Worm (Caenorhabditis elegans) whole organism, L1 larva: ENCODE measurements around the gene hlh-12.

ENCODE experiments used
- C34B4.2 ChIP-seq: sonication (generic microtip); optimal IDR thresholded peaks from 2 replicates; lab custom pipeline; 2017; ENCODE audit warnings: mild to moderate bottlenecking, missing genetic modification characterization, missing compliant biosample characterization
- F16B12.6 ChIP-seq: fragments of 150-350 bp; optimal IDR thresholded peaks from 2 replicates; lab custom pipeline; 2014; ENCODE audit warnings: missing biosample characterization, missing genetic modification characterization
- Y116A8C.19 ChIP-seq: sonication (generic microtip); optimal IDR thresholded peaks from 2 replicates; lab custom pipeline; 2016; ENCODE audit warnings: missing compliant biosample characterization, missing genetic modification characterization, borderline replicate concordance
- ama-1 ChIP-seq: fragments of 150-350 bp; optimal IDR thresholded peaks from 2 replicates; lab custom pipeline; 2014
- ceh-63 ChIP-seq: fragments of 200-800 bp; sonication (Bioruptor generic); optimal IDR thresholded peaks from 2 replicates; lab custom pipeline; 2018; ENCODE audit warnings: mild to moderate bottlenecking, missing genetic modification characterization, missing compliant biosample characterization
- ceh-8 ChIP-seq: fragments of 200-800 bp; sonication (Bioruptor generic); optimal IDR thresholded peaks from 2 replicates; lab custom pipeline; 2018; ENCODE audit warnings: mild to moderate bottlenecking, missing genetic modification characterization, moderate library complexity, missing compliant biosample characterization
- ceh-88 ChIP-seq: fragments of 200-800 bp; sonication (Bioruptor generic); IDR thresholded peaks from 2 replicates; pipeline ENCODE4 v1.3.6; 2022; ENCODE audit warnings: missing genetic modification characterization, missing compliant biosample characterization
- ces-1 ChIP-seq: fragments of 150-350 bp; optimal IDR thresholded peaks from 2 replicates; lab custom pipeline; 2014; ENCODE audit warnings: missing biosample characterization, missing genetic modification reagents, missing genetic modification characterization
- dsc-1 ChIP-seq: sonication (generic microtip); optimal IDR thresholded peaks from 2 replicates; lab custom pipeline; 2016; ENCODE audit warnings: mild to moderate bottlenecking, missing genetic modification characterization, missing compliant biosample characterization
- efl-1 ChIP-seq, 4 experiments: fragments of 150-350 bp; optimal IDR thresholded peaks in 3 of 4; peaks in 1 of 4; 1 replicate in 1 of 4; 2 replicates in 3 of 4; lab custom pipeline; 2014; ENCODE audit warnings: missing biosample characterization in 2 of 4, missing genetic modification characterization in 2 of 4, missing genetic modification reagents in 2 of 4
- efl-3 ChIP-seq: fragments of 200-800 bp; sonication (Bioruptor generic); optimal IDR thresholded peaks from 2 replicates; lab custom pipeline; 2018; ENCODE audit warnings: mild to moderate bottlenecking, missing genetic modification characterization, missing compliant biosample characterization
- egl-13 ChIP-seq: sonication (generic microtip); optimal IDR thresholded peaks from 2 replicates; lab custom pipeline; 2016; ENCODE audit warnings: missing genotype, missing genetic modification reagents, missing genetic modification characterization, missing compliant biosample characterization
- elt-2 ChIP-seq: sonication (generic microtip); optimal IDR thresholded peaks from 2 replicates; lab custom pipeline; 2016; ENCODE audit warnings: missing genetic modification characterization, mild to moderate bottlenecking, inconsistent platforms, missing compliant biosample characterization, missing genetic modification reagents
- elt-3 ChIP-seq, 6 experiments: fragments of 150-350 bp in 1 of 6; sonication (generic microtip); optimal IDR thresholded peaks; 2 replicates each; lab custom pipeline; 2017 to 2018; ENCODE audit warnings: missing biosample characterization in 6 of 6, missing genetic modification characterization in 6 of 6, inconsistent platforms in 1 of 6
- ets-5 ChIP-seq: fragments of 200-800 bp; sonication (Bioruptor generic); IDR thresholded peaks from 2 replicates; pipeline ENCODE4 v1.3.6; 2022; ENCODE audit warnings: missing genetic modification characterization, missing compliant biosample characterization
- fkh-10 ChIP-seq: sonication (generic microtip); optimal IDR thresholded peaks from 2 replicates; lab custom pipeline; 2017; ENCODE audit warnings: missing biosample characterization, missing genetic modification reagents, missing genetic modification characterization
- fkh-8 ChIP-seq: sonication (generic microtip); optimal IDR thresholded peaks from 2 replicates; lab custom pipeline; 2016; ENCODE audit warnings: mild to moderate bottlenecking, missing genetic modification characterization, missing compliant biosample characterization
- fos-1 ChIP-seq: fragments of 150-350 bp; optimal IDR thresholded peaks from 2 replicates; lab custom pipeline; 2014; ENCODE audit warnings: missing biosample characterization, missing genetic modification characterization
- irx-1 ChIP-seq: sonication (generic microtip); optimal IDR thresholded peaks from 2 replicates; lab custom pipeline; 2016; ENCODE audit warnings: missing genetic modification characterization, missing compliant biosample characterization
- lin-14 ChIP-seq: fragments of 200-800 bp; sonication (Bioruptor generic); optimal IDR thresholded peaks from 2 replicates; lab custom pipeline; 2018; ENCODE audit warnings: mild to moderate bottlenecking, missing genetic modification characterization, moderate library complexity, missing compliant biosample characterization
- lin-39 ChIP-seq: fragments of 150-350 bp; optimal IDR thresholded peaks from 2 replicates; lab custom pipeline; 2014; ENCODE audit warnings: missing biosample characterization, missing genetic modification reagents, missing genetic modification characterization
- lir-3 ChIP-seq: sonication (generic microtip); optimal IDR thresholded peaks from 2 replicates; lab custom pipeline; 2016; ENCODE audit warnings: mild to moderate bottlenecking, missing genetic modification characterization, moderate library complexity, missing compliant biosample characterization; ENCODE audit not compliant: poor library complexity
- mab-9 ChIP-seq: fragments of 200-800 bp; sonication (Bioruptor generic); IDR thresholded peaks from 2 replicates; pipeline ENCODE4 v1.3.6; 2022; ENCODE audit warnings: missing genetic modification reagents, missing genetic modification characterization, missing compliant biosample characterization
- mdl-1 ChIP-seq, 2 experiments: fragments of 150-350 bp; optimal IDR thresholded peaks; 2 replicates each; lab custom pipeline; 2014 to 2017; ENCODE audit warnings: missing biosample characterization in 2 of 2, missing genetic modification characterization in 2 of 2, inconsistent platforms in 1 of 2
- mep-1 ChIP-seq: fragments of 150-350 bp; optimal IDR thresholded peaks from 2 replicates; lab custom pipeline; 2014; ENCODE audit warnings: missing biosample characterization, missing genetic modification characterization
- nhr-11 ChIP-seq: fragments of 150-350 bp; optimal IDR thresholded peaks from 2 replicates; lab custom pipeline; 2014; ENCODE audit warnings: missing biosample characterization, missing genetic modification characterization
- nhr-12 ChIP-seq: sonication (generic microtip); optimal IDR thresholded peaks from 2 replicates; lab custom pipeline; 2017; ENCODE audit warnings: missing biosample characterization, missing genetic modification characterization
- nhr-19 ChIP-seq: fragments of 200-800 bp; sonication (Bioruptor generic); conservative IDR thresholded peaks from 2 replicates; pipeline ENCODE4 v1.3.6; 2022; ENCODE audit warnings: missing genetic modification characterization, missing compliant biosample characterization
- nhr-20 ChIP-seq: sonication (generic microtip); optimal IDR thresholded peaks from 2 replicates; lab custom pipeline; 2016; ENCODE audit warnings: mild to moderate bottlenecking, missing genetic modification characterization, missing compliant biosample characterization
- nhr-28 ChIP-seq: fragments of 150-350 bp; optimal IDR thresholded peaks from 2 replicates; lab custom pipeline; 2014; ENCODE audit warnings: missing biosample characterization, missing genetic modification characterization
- nhr-47 ChIP-seq: sonication (generic microtip); optimal IDR thresholded peaks from 2 replicates; lab custom pipeline; 2016; ENCODE audit warnings: mild to moderate bottlenecking, missing genetic modification characterization, moderate library complexity, missing compliant biosample characterization
- nhr-71 ChIP-seq: sonication (generic microtip); optimal IDR thresholded peaks from 2 replicates; lab custom pipeline; 2016; ENCODE audit warnings: mild to moderate bottlenecking, missing genetic modification characterization, moderate library complexity, missing compliant biosample characterization
- nhr-76 ChIP-seq: sonication (generic microtip); optimal IDR thresholded peaks from 2 replicates; lab custom pipeline; 2017; ENCODE audit warnings: missing biosample characterization, missing genetic modification characterization
- nhr-84 ChIP-seq: sonication (generic microtip); optimal IDR thresholded peaks from 2 replicates; lab custom pipeline; 2017; ENCODE audit warnings: missing biosample characterization, missing genetic modification characterization
- nhr-85 ChIP-seq: sonication (generic microtip); peaks from one replicate; lab custom pipeline; 2016; ENCODE audit warnings: missing genetic modification characterization, inconsistent platforms, missing compliant biosample characterization
- snpc-4 ChIP-seq: fragments of 150-350 bp; optimal IDR thresholded peaks from 2 replicates; lab custom pipeline; 2014; ENCODE audit warnings: missing biosample characterization, missing genetic modification characterization
- snu-23 ChIP-seq: sonication (generic microtip); optimal IDR thresholded peaks from 2 replicates; lab custom pipeline; 2016; ENCODE audit warnings: missing genetic modification characterization, missing compliant biosample characterization
- sptf-1 ChIP-seq: fragments of 150-350 bp; optimal IDR thresholded peaks from 2 replicates; lab custom pipeline; 2014; ENCODE audit warnings: missing biosample characterization, missing genetic modification characterization
- tbx-2 ChIP-seq: sonication (generic microtip); optimal IDR thresholded peaks from 2 replicates; lab custom pipeline; 2016; ENCODE audit warnings: missing genetic modification characterization, missing compliant biosample characterization
- tlp-1 ChIP-seq: fragments of 150-350 bp; optimal IDR thresholded peaks from 2 replicates; lab custom pipeline; 2014; ENCODE audit warnings: missing biosample characterization, missing genetic modification characterization
- unc-130 ChIP-seq: fragments of 150-350 bp; optimal IDR thresholded peaks from 2 replicates; lab custom pipeline; 2017; ENCODE audit warnings: missing biosample characterization, missing genetic modification characterization, inconsistent platforms
- unc-30 ChIP-seq: sonication (generic microtip); optimal IDR thresholded peaks from 2 replicates; lab custom pipeline; 2017; ENCODE audit warnings: missing biosample characterization, missing genetic modification characterization
- vab-15 ChIP-seq: sonication (generic microtip); optimal IDR thresholded peaks from 2 replicates; lab custom pipeline; 2017; ENCODE audit warnings: missing genotype, mild to moderate bottlenecking, missing genetic modification characterization, missing compliant biosample characterization
- xbp-1 ChIP-seq: sonication (generic microtip); optimal IDR thresholded peaks from 2 replicates; lab custom pipeline; 2016; ENCODE audit warnings: missing genetic modification characterization, missing compliant biosample characterization

Gene hlh-12

DNA sequence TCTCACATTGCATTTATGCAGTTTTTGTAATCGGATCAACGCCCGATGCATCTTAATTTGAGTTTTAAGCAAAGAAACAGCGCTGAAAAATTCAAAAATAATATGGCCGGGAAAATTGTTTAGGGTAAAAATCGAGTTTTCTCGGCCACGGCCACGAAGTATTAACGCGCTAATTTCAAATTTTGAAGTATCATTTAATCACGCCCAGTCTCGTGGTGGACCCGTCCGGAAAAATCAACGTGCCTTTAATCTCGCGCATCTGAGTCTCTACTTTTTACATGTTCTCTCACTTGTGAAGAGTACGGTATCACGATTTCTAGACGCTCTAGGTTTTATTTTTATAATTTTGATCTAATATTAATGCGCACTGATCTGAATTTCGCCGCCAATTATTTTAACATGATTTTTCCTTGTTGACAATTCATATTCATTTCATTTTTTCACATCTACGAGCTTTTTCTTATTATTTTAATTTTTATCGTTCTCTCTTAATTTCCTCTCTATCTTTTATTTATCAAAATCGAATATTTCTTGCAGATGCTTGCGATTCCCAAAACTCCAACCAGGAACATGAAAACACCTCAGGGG lies 19.6 kb upstream of the hlh-12 start, which contains the start of the genes acdh-13 and mesp-1 (continued):
- no peak for TF ChIP-seq nhr-19 (GFP tag; lab: Robert Waterston, UW)
- no peak for TF ChIP-seq mab-9 (GFP tag; lab: Robert Waterston, UW)
- no peak for TF ChIP-seq nhr-76 (tag; lab: Kevin White, UChicago)
- TF ChIP-seq efl-1 (optimal IDR thresholded peaks at IDR 0.05; lab: Kevin White, UChicago): peak; percentile 92 to 93
- peak; percentile 92 to 99 for TF ChIP-seq efl-1 (GFP tag; optimal IDR thresholded peaks at IDR 0.05 in 1 of 2; lab: Kevin White, UChicago)
- TF ChIP-seq nhr-84: no peak
- TF ChIP-seq mdl-1 (tag; optimal IDR thresholded peaks at IDR 0.05; lab: Kevin White, UChicago): no peak
- TF ChIP-seq ama-1: no peak
- TF ChIP-seq tbx-2 (tag; lab: Kevin White, UChicago): peak; percentile 58
- TF ChIP-seq snpc-4: peak; percentile 20
- TF ChIP-seq ets-5 (GFP tag; lab: Robert Waterston, UW): no peak
- TF ChIP-seq lir-3: peak; percentile 82
- TF ChIP-seq lin-14 (GFP tag; lab: Kevin White, UChicago): no peak
- TF ChIP-seq tlp-1 (tag; lab: Kevin White, UChicago): no peak
- no peak for TF ChIP-seq C34B4.2 (tag; lab: Kevin White, UChicago)
- peak; percentile 70 for TF ChIP-seq nhr-47
- TF ChIP-seq sptf-1 (tag; lab: Kevin White, UChicago): no peak
- TF ChIP-seq efl-3: no peak
- TF ChIP-seq ces-1 (GFP tag; lab: Kevin White, UChicago): no peak
- TF ChIP-seq ceh-63 (GFP tag; lab: Kevin White, UChicago): no peak
- no peak for TF ChIP-seq unc-130 (tag; lab: Kevin White, UChicago)
- no peak for TF ChIP-seq fkh-10
- TF ChIP-seq fos-1 (tag; lab: Kevin White, UChicago): no peak
- TF ChIP-seq egl-13: peak; percentile 61
- peak; percentile 62 for TF ChIP-seq nhr-85 (tag; lab: Kevin White, UChicago)
- TF ChIP-seq mep-1 (tag; lab: Kevin White, UChicago): peak; percentile 39
- TF ChIP-seq vab-15 (tag; lab: Kevin White, UChicago): no peak
- no peak for TF ChIP-seq nhr-11 (tag; lab: Kevin White, UChicago)
- TF ChIP-seq nhr-12: no peak
- TF ChIP-seq irx-1 (tag; lab: Kevin White, UChicago): peak; percentile 69
- no peak for TF ChIP-seq lin-39 (tag; lab: Kevin White, UChicago)
- no peak for TF ChIP-seq ceh-8 (GFP tag; lab: Kevin White, UChicago)
- no peak for TF ChIP-seq Y116A8C.19 (tag; lab: Kevin White, UChicago)
- TF ChIP-seq elt-3 (tag; optimal IDR thresholded peaks at IDR 0.05; lab: Kevin White, UChicago): peak in 1 of 6 experiments; percentile 27
- TF ChIP-seq F16B12.6 (tag; lab: Kevin White, UChicago): peak; percentile 8
- peak; percentile 46 for TF ChIP-seq dsc-1
- peak; percentile 67 for TF ChIP-seq nhr-71
- peak; percentile 20 for TF ChIP-seq elt-2 (tag; lab: Kevin White, UChicago)

DNA sequence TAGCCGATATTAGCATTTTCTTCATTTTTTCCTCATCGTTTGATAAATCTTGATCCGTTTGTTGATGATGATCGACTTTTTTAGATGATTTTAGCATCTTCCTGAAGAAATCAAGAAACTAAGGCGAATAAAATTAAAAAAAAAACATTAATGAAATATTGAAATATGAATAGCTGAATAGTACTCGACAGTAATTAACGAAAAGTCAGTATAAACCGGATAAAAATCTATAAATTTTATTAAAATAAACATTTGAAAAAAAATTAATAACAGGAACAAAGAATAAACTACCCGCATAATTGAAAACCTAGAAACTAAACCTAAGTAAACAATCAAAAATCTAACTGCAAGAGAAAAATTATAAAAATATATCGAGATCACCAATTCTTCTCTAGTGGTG lies 17.0 kb upstream of the hlh-12 start, which contains the start of gene C28C12.12:
Gene C28C12.12 (minus strand): TSS at position 101 of the 400 bp plus-strand sequence.
- no peak for TF ChIP-seq fkh-8 (tag; lab: Kevin White, UChicago)
- TF ChIP-seq ceh-88: no peak
- no peak for TF ChIP-seq egl-13
- TF ChIP-seq snu-23 (GFP tag; lab: Kevin White, UChicago): no peak
- no peak for TF ChIP-seq unc-30 (tag; lab: Kevin White, UChicago)
- no peak for TF ChIP-seq nhr-20 (tag; lab: Kevin White, UChicago)
- no peak for TF ChIP-seq nhr-28
- no peak for TF ChIP-seq xbp-1 (tag; lab: Kevin White, UChicago)
- no peak for TF ChIP-seq lin-14 (GFP tag; lab: Kevin White, UChicago)
- TF ChIP-seq, all 84 proteins: peak for 0
